Fruit fly (Drosophila melanogaster) whole organism, embryonic: ENCODE results near the gene dpr10.

Source experiments
- CG4617 ChIP-seq: fragments of 200-800 bp; sonication (Bioruptor generic); optimal IDR thresholded peaks from 3 replicates; lab custom pipeline; 2016; ENCODE audit warnings: missing biosample characterization, missing genetic modification characterization, borderline replicate concordance
- CG4854 ChIP-seq: fragments of 200-800 bp; sonication (Bioruptor generic); optimal IDR thresholded peaks from 2 replicates; lab custom pipeline; 2016; ENCODE audit warnings: missing biosample characterization, missing genetic modification characterization, inconsistent platforms
- CG9215 ChIP-seq: fragments of 200-800 bp; sonication (Bioruptor generic); IDR thresholded peaks from 2 replicates; pipeline ENCODE4 v1.3.6; 2022; ENCODE audit warnings: missing biosample characterization, missing genetic modification characterization
- GATAe ChIP-seq: fragments of 200-800 bp; sonication (Bioruptor generic); conservative IDR thresholded peaks from 2 replicates; pipeline ENCODE4 v1.3.6; 2022; ENCODE audit warnings: missing biosample characterization, missing genetic modification characterization
- ab ChIP-seq: fragments of 200-800 bp; sonication (Bioruptor generic); optimal IDR thresholded peaks from 2 replicates; lab custom pipeline; 2016; ENCODE audit warnings: missing biosample characterization, missing genetic modification characterization
- cas ChIP-seq: fragments of 200-800 bp; sonication (Bioruptor generic); IDR thresholded peaks from 2 replicates; pipeline ENCODE4 v1.3.6; 2022; ENCODE audit warnings: missing biosample characterization, missing genetic modification characterization
- dati ChIP-seq: fragments of 200-800 bp; sonication (Bioruptor generic); IDR thresholded peaks from 2 replicates; pipeline ENCODE4 v1.3.6; 2022; ENCODE audit warnings: missing biosample characterization, missing genetic modification characterization
- ham ChIP-seq: fragments of 200-800 bp; sonication (Bioruptor generic); IDR thresholded peaks from 2 replicates; pipeline ENCODE4 v1.3.6; 2022; ENCODE audit warnings: missing biosample characterization, missing genetic modification characterization
- luna ChIP-seq: fragments of 200-800 bp; sonication (Bioruptor generic); optimal IDR thresholded peaks from 2 replicates; lab custom pipeline; 2016; ENCODE audit warnings: missing biosample characterization, missing genetic modification characterization
- pan ChIP-seq, 4 experiments: fragments of >200 bp in 3 of 4; fragments of 200-800 bp in 1 of 4; sonication (Bioruptor generic) in 1 of 4; optimal IDR thresholded peaks in 3 of 4; IDR thresholded peaks in 1 of 4; 2 replicates each; pipeline versions ENCODE4 v1.3.6 to Lab custom; 2017 to 2022; ENCODE audit warnings: missing biosample characterization in 2 of 4, missing genetic modification characterization in 2 of 4, mixed read lengths in 1 of 4
- usp ChIP-seq: fragments of >200 bp; optimal IDR thresholded peaks from 2 replicates; lab custom pipeline; 2017; ENCODE audit warnings: missing biosample characterization, missing genetic modification characterization

- TF ChIP-seq cas (GFP tag; lab: Robert Waterston, UW) (no peak), GATAe (GFP tag; lab: Robert Waterston, UW) (no peak), usp (GFP tag; lab: Kevin White, UChicago) (no peak), dati (GFP tag; lab: Robert Waterston, UW) (no peak), luna (GFP tag; lab: Kevin White, UChicago) (no peak), ab (GFP tag; lab: Kevin White, UChicago) (no peak), CG4617 (no peak), pan (optimal IDR thresholded peaks at IDR 0.05; lab: Kevin White, UChicago) (no peak), pan (GFP tag; optimal IDR thresholded peaks at IDR 0.05 in 1 of 2, IDR thresholded peaks at IDR 0.05 in 1 of 2) (no peak), CG4854 (no peak), CG9215 (GFP tag; lab: Robert Waterston, UW) (no peak), ham (GFP tag; lab: Robert Waterston, UW) (no peak)
Observed at dm6 chr3L:10105820-10106219, 80.1 kb downstream of the dpr10 start.
